Worm (Caenorhabditis elegans) whole organism, L4/young adult: ENCODE results near the gene gldi-10.
A peak's percentile ranks its signal among the peaks of the same experiment; 100 is the strongest.

ENCODE experiments used
- W03F9.2 ChIP-seq: fragments of 150-350 bp; optimal IDR thresholded peaks from 2 replicates; lab custom pipeline; 2014; ENCODE audit warnings: missing biosample characterization, missing genetic modification characterization
- dao-5 ChIP-seq: sonication (generic microtip); optimal IDR thresholded peaks from 2 replicates; lab custom pipeline; 2016; ENCODE audit warnings: missing genotype, missing genetic modification characterization, moderate library complexity, missing compliant biosample characterization
- him-1 ChIP-seq: sonication (generic microtip); optimal IDR thresholded peaks from 2 replicates; lab custom pipeline; 2016; ENCODE audit warnings: missing genotype, missing genetic modification reagents, missing genetic modification characterization, missing compliant biosample characterization

The gldi-10 gene

ce11 chrIV:9092011-9092410, 7.0 kb upstream of the gldi-10 start:
- TF ChIP-seq dao-5 = no peak
- TF ChIP-seq him-1 = peak; percentile 17
- TF ChIP-seq W03F9.2 (tag; lab: Kevin White, UChicago) = no peak

ce11 chrIV:9093932-9094331, 5.1 kb upstream of the gldi-10 start, which contains the start of gene lpl-1:
TSS of gene lpl-1 (minus strand) at chrIV:9094032.
- TF ChIP-seq him-1 (no peak), dao-5 (no peak), W03F9.2 (tag; lab: Kevin White, UChicago) (no peak)

ce11 chrIV:9094356-9094755, 4.7 kb upstream of the gldi-10 start, which contains the start of gene mrpl-42:
TSS of gene mrpl-42 (minus strand) at chrIV:9094456.
- no peak for TF ChIP-seq dao-5
- no peak for TF ChIP-seq W03F9.2 (tag; lab: Kevin White, UChicago)
- no peak for TF ChIP-seq him-1

ce11 chrIV:9095553-9095952, 3.5 kb upstream of the gldi-10 start, which contains the start of gene icln-1:
TSS of gene icln-1 (minus strand) at chrIV:9095653.
- TF ChIP-seq him-1 (no peak), dao-5 (no peak), W03F9.2 (tag; lab: Kevin White, UChicago) (no peak)

ce11 chrIV:9096160-9096879, 2.7 kb upstream of the gldi-10 start, which contains the start of the genes znf-706 and cpna-3:
TSS of gene znf-706 (minus strand) at chrIV:9096231.
TSS of gene cpna-3 (plus strand) at chrIV:9096842.
- peak; percentile 52 for TF ChIP-seq W03F9.2 (tag; lab: Kevin White, UChicago)
- TF ChIP-seq dao-5 = no peak
- no peak for TF ChIP-seq him-1

- no peak for TF ChIP-seq W03F9.2 (tag; lab: Kevin White, UChicago)
- no peak for TF ChIP-seq him-1
Observed at ce11 chrIV:9100835-9101234, 1.8 kb downstream of the gldi-10 start.

ce11 chrIV:9104071-9105016, 5.3 kb downstream of the gldi-10 start, which contains the start of the genes C01F6.14 and fem-3:
TSS of gene C01F6.14 (minus strand) at chrIV:9104121.
TSS of gene fem-3 (plus strand) at chrIV:9104966.
- TF ChIP-seq W03F9.2 (tag; lab: Kevin White, UChicago) (no peak), dao-5 (no peak), him-1 (no peak)

ce11 chrIV:9107464-9107863, 8.4 kb downstream of the gldi-10 start:
- TF ChIP-seq him-1 (no peak), dao-5 (no peak), W03F9.2 (tag; lab: Kevin White, UChicago) (no peak)

- TF ChIP-seq dao-5 (no peak), W03F9.2 (tag; lab: Kevin White, UChicago) (no peak), him-1 (no peak)
Observed at ce11 chrIV:9108631-9109030, 9.6 kb downstream of the gldi-10 start, which contains the start of gene aly-1. TSS of gene aly-1 (plus strand) at chrIV:9108931.

ce11 chrIV:9112019-9112418, 13.0 kb downstream of the gldi-10 start:
- TF ChIP-seq him-1 = no peak
- TF ChIP-seq W03F9.2 (tag; lab: Kevin White, UChicago) = no peak

- no peak for TF ChIP-seq him-1
- TF ChIP-seq dao-5 = no peak
- TF ChIP-seq W03F9.2 (tag; lab: Kevin White, UChicago) = no peak
Observed at ce11 chrIV:9114078-9114477, 15.0 kb downstream of the gldi-10 start.

- no peak for TF ChIP-seq W03F9.2 (tag; lab: Kevin White, UChicago)
- no peak for TF ChIP-seq him-1
- no peak for TF ChIP-seq dao-5
Observed at ce11 chrIV:9116452-9116851, 17.4 kb downstream of the gldi-10 start.

- TF ChIP-seq dao-5 (no peak), him-1 (no peak), W03F9.2 (tag; lab: Kevin White, UChicago) (no peak)
Observed at ce11 chrIV:9117700-9118099, 18.7 kb downstream of the gldi-10 start.

ce11 chrIV:9118348-9118747, 19.3 kb downstream of the gldi-10 start:
- no peak for TF ChIP-seq W03F9.2 (tag; lab: Kevin White, UChicago)
- no peak for TF ChIP-seq him-1
- no peak for TF ChIP-seq dao-5
